Worm (Caenorhabditis elegans) whole organism, L3 larva: Measurements from ENCODE around the gene ttr-17.

Experiments used
- R02D3.7 ChIP-seq: fragments of 150-350 bp; optimal IDR thresholded peaks from 2 replicates; lab custom pipeline; 2014; ENCODE audit warnings: missing biosample characterization, missing genetic modification characterization
- aly-2 ChIP-seq: fragments of 150-350 bp; optimal IDR thresholded peaks from 2 replicates; lab custom pipeline; 2014; ENCODE audit warnings: missing biosample characterization, missing genetic modification characterization
- ama-1 ChIP-seq: fragments of 150-350 bp; optimal IDR thresholded peaks from 2 replicates; lab custom pipeline; 2018
- ceh-28 ChIP-seq: fragments of 150-350 bp; optimal IDR thresholded peaks from 2 replicates; lab custom pipeline; 2014; ENCODE audit warnings: missing biosample characterization, missing genetic modification reagents, missing genetic modification characterization
- ceh-82 ChIP-seq: fragments of 150-350 bp; optimal IDR thresholded peaks from 2 replicates; lab custom pipeline; 2014; ENCODE audit warnings: missing biosample characterization, missing genetic modification characterization
- ceh-9 ChIP-seq: sonication (generic microtip); optimal IDR thresholded peaks from 2 replicates; lab custom pipeline; 2018; ENCODE audit warnings: missing biosample characterization, missing genetic modification characterization
- daf-12 ChIP-seq: fragments of 150-350 bp; optimal IDR thresholded peaks from 2 replicates; lab custom pipeline; 2014; ENCODE audit warnings: missing biosample characterization, missing genetic modification reagents, missing genetic modification characterization
- egl-27 ChIP-seq: sonication (generic microtip); optimal IDR thresholded peaks from 4 replicates; lab custom pipeline; 2017; ENCODE audit warnings: missing biosample characterization, missing genetic modification reagents, missing genetic modification characterization
- egl-5 ChIP-seq: fragments of 150-350 bp; optimal IDR thresholded peaks from 2 replicates; lab custom pipeline; 2017; ENCODE audit warnings: missing biosample characterization, missing genetic modification reagents, missing genetic modification characterization, inconsistent platforms
- elt-2 ChIP-seq: sonication (generic microtip); optimal IDR thresholded peaks from 2 replicates; lab custom pipeline; 2016; ENCODE audit warnings: missing genetic modification reagents, mild to moderate bottlenecking, missing genetic modification characterization, missing compliant biosample characterization
- elt-3 ChIP-seq, 3 experiments: fragments of 150-350 bp in 1 of 3; sonication (generic microtip) in 2 of 3; optimal IDR thresholded peaks; 2 replicates in 2 of 3; 4 replicates in 1 of 3; lab custom pipeline; 2014 to 2017; ENCODE audit warnings: missing biosample characterization in 3 of 3, missing genetic modification characterization in 3 of 3
- fkh-10 ChIP-seq: sonication (generic microtip); optimal IDR thresholded peaks from 2 replicates; lab custom pipeline; 2017; ENCODE audit warnings: missing biosample characterization, missing genetic modification reagents, missing genetic modification characterization
- fos-1 ChIP-seq: fragments of 150-350 bp; optimal IDR thresholded peaks from 2 replicates; lab custom pipeline; 2014; ENCODE audit warnings: missing biosample characterization, missing genetic modification characterization
- hmg-11 ChIP-seq: sonication (generic microtip); optimal IDR thresholded peaks from 2 replicates; lab custom pipeline; 2016; ENCODE audit warnings: missing genetic modification characterization, missing compliant biosample characterization
- jun-1 ChIP-seq: fragments of 150-350 bp; optimal IDR thresholded peaks from 2 replicates; lab custom pipeline; 2014; ENCODE audit warnings: missing biosample characterization, missing genetic modification reagents, missing genetic modification characterization
- lin-15B ChIP-seq: fragments of 150-350 bp; optimal IDR thresholded peaks from 2 replicates; lab custom pipeline; 2014; ENCODE audit warnings: missing biosample characterization, missing genetic modification characterization
- lsy-12 ChIP-seq: sonication (generic microtip); optimal IDR thresholded peaks from 2 replicates; lab custom pipeline; 2016; ENCODE audit warnings: mild to moderate bottlenecking, missing genetic modification characterization, missing compliant biosample characterization
- mdl-1 ChIP-seq: fragments of 150-350 bp; optimal IDR thresholded peaks from 2 replicates; lab custom pipeline; 2014; ENCODE audit warnings: missing biosample characterization, missing genetic modification characterization
- mml-1 ChIP-seq: fragments of 150-350 bp; sonication (generic microtip); optimal IDR thresholded peaks from 3 replicates; lab custom pipeline; 2014; ENCODE audit warnings: missing biosample characterization, missing genetic modification characterization
- nfya-1 ChIP-seq: sonication (generic microtip); optimal IDR thresholded peaks from 2 replicates; lab custom pipeline; 2017; ENCODE audit warnings: missing genetic modification characterization, mild to moderate bottlenecking, missing compliant biosample characterization, antibody characterized with exemption, moderate library complexity; ENCODE audit not compliant: insufficient read depth
- nhr-12 ChIP-seq: fragments of 150-350 bp; optimal IDR thresholded peaks from 2 replicates; lab custom pipeline; 2014; ENCODE audit warnings: missing biosample characterization, missing genetic modification characterization
- nhr-23 ChIP-seq: fragments of 150-350 bp; optimal IDR thresholded peaks from 2 replicates; lab custom pipeline; 2014; ENCODE audit warnings: missing biosample characterization, missing genetic modification reagents, missing genetic modification characterization
- nhr-237 ChIP-seq: fragments of 150-350 bp; optimal IDR thresholded peaks from 2 replicates; lab custom pipeline; 2014; ENCODE audit warnings: missing biosample characterization, missing genetic modification characterization
- nhr-28 ChIP-seq: fragments of 150-350 bp; optimal IDR thresholded peaks from 2 replicates; lab custom pipeline; 2014; ENCODE audit warnings: missing biosample characterization, missing genetic modification characterization
- nhr-43 ChIP-seq: sonication (generic microtip); optimal IDR thresholded peaks from 2 replicates; lab custom pipeline; 2016; ENCODE audit warnings: mild to moderate bottlenecking, missing genetic modification characterization, missing compliant biosample characterization; ENCODE audit not compliant: poor library complexity, severe bottlenecking
- nhr-67 ChIP-seq: fragments of 150-350 bp; optimal IDR thresholded peaks from 2 replicates; lab custom pipeline; 2014; ENCODE audit warnings: missing biosample characterization, missing genetic modification characterization
- nhr-77 ChIP-seq: fragments of 150-350 bp; optimal IDR thresholded peaks from 2 replicates; lab custom pipeline; 2014; ENCODE audit warnings: missing biosample characterization, missing genetic modification characterization
- pha-4 ChIP-seq: fragments of 150-350 bp; optimal IDR thresholded peaks from 2 replicates; lab custom pipeline; 2014; ENCODE audit warnings: missing biosample characterization, missing genetic modification reagents, missing genetic modification characterization
- skn-1 ChIP-seq: fragments of 150-350 bp; optimal IDR thresholded peaks from 2 replicates; lab custom pipeline; 2014; ENCODE audit warnings: missing biosample characterization, missing genetic modification characterization
- snpc-4 ChIP-seq: fragments of 150-350 bp; optimal IDR thresholded peaks from 2 replicates; lab custom pipeline; 2014; ENCODE audit warnings: missing biosample characterization, missing genetic modification characterization
- tbx-2 ChIP-seq: sonication (generic microtip); optimal IDR thresholded peaks from 2 replicates; lab custom pipeline; 2016; ENCODE audit warnings: mild to moderate bottlenecking, missing genetic modification characterization, missing compliant biosample characterization
- unc-39 ChIP-seq: sonication (generic microtip); optimal IDR thresholded peaks from 4 replicates; lab custom pipeline; 2017; ENCODE audit warnings: missing biosample characterization, missing genetic modification characterization
- unc-62 ChIP-seq: fragments of 150-350 bp; sonication (generic microtip); optimal IDR thresholded peaks from 4 replicates; lab custom pipeline; 2014; ENCODE audit warnings: missing biosample characterization, missing genetic modification reagents, missing genetic modification characterization
- zag-1 ChIP-seq: fragments of 150-350 bp; optimal IDR thresholded peaks from 2 replicates; lab custom pipeline; 2014; ENCODE audit warnings: missing biosample characterization, missing genetic modification characterization
- ztf-11 ChIP-seq: fragments of 150-350 bp; optimal IDR thresholded peaks from 2 replicates; lab custom pipeline; 2014; ENCODE audit warnings: missing biosample characterization, missing genetic modification characterization
- ztf-4 ChIP-seq: fragments of 150-350 bp; optimal IDR thresholded peaks from 2 replicates; lab custom pipeline; 2014; ENCODE audit warnings: missing biosample characterization, missing genetic modification characterization

ttr-17 gene

ce11 chrIV:11051963-11052362 lies 14.9 kb downstream of the ttr-17 start:
- no peak for TF ChIP-seq nhr-23 (tag; lab: Kevin White, UChicago)
- TF ChIP-seq fkh-10 (GFP tag; lab: Kevin White, UChicago), result no peak

DNA sequence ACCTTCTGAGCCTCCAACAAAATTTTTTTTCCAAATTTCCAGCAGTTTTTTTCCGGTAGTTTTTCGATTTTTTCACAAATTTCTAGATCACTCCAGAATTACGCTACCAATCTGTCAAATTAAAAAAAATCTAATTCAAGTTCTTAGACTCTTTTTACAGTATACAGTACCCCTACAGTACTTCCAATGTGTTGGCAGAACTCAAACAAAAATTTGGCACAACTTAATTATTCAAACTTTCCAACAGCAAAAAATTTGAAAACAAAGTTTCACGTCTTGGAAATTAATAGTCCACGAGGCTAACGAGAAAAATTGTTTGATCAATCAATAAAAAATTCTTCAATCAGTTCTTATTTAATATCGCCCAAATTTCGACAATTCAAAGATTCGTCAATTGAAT lies 17.0 kb downstream of the ttr-17 start, which contains the start of gene F36H1.3:
F36H1.3 (plus strand) TSS at position 323 of the 400 bp plus-strand sequence.
- TF ChIP-seq ceh-9, result no peak
- TF ChIP-seq daf-12, result no peak
- no peak for TF ChIP-seq jun-1 (tag; lab: Kevin White, UChicago)
- no peak for TF ChIP-seq skn-1 (tag; lab: Kevin White, UChicago)
- no peak for TF ChIP-seq ztf-4 (tag; lab: Kevin White, UChicago)
- TF ChIP-seq elt-2, result no peak
- TF ChIP-seq elt-3 (tag; optimal IDR thresholded peaks at IDR 0.05; lab: Kevin White, UChicago), result no peak
- TF ChIP-seq unc-39, result no peak
- no peak for TF ChIP-seq zag-1 (tag; lab: Kevin White, UChicago)
- TF ChIP-seq ceh-28 (tag; lab: Kevin White, UChicago), result no peak
- TF ChIP-seq nhr-237 (tag; lab: Kevin White, UChicago), result no peak
- no peak for TF ChIP-seq fos-1 (tag; lab: Kevin White, UChicago)
- TF ChIP-seq lsy-12 (tag; lab: Kevin White, UChicago), result no peak
- no peak for TF ChIP-seq nhr-12
- TF ChIP-seq hmg-11 (tag; lab: Kevin White, UChicago), result no peak
- TF ChIP-seq nhr-23 (tag; lab: Kevin White, UChicago), result no peak
- no peak for TF ChIP-seq ama-1 (lab: Kevin White, UChicago)
- TF ChIP-seq nhr-67 (tag; lab: Kevin White, UChicago), result no peak
- TF ChIP-seq mml-1, result no peak

ce11 chrIV:11048871-11049270 lies 18.0 kb downstream of the ttr-17 start, which contains the start of gene F36H1.11:
F36H1.11 (plus strand) TSS chrIV:11049171.
- TF ChIP-seq hmg-11 (tag; lab: Kevin White, UChicago) (no peak), unc-39 (no peak), egl-5 (no peak)

ce11 chrIV:11044377-11044776 lies 22.4 kb downstream of the ttr-17 start:
- no peak for TF ChIP-seq nhr-77
- no peak for TF ChIP-seq tbx-2 (tag; lab: Kevin White, UChicago)
- no peak for TF ChIP-seq unc-62 (GFP tag; lab: Kevin White, UChicago)
- TF ChIP-seq fkh-10 (GFP tag; lab: Kevin White, UChicago), result no peak
- TF ChIP-seq zag-1 (tag; lab: Kevin White, UChicago), result no peak
- TF ChIP-seq nhr-12, result no peak
- TF ChIP-seq egl-5, result no peak
- TF ChIP-seq elt-2, result no peak
- no peak for TF ChIP-seq unc-39
- no peak for TF ChIP-seq aly-2 (tag; lab: Kevin White, UChicago)
- no peak for TF ChIP-seq nhr-67 (tag; lab: Kevin White, UChicago)
- TF ChIP-seq nhr-28 (tag; lab: Kevin White, UChicago), result no peak
- no peak for TF ChIP-seq nhr-43 (tag; lab: Kevin White, UChicago)
- TF ChIP-seq R02D3.7 (tag; lab: Kevin White, UChicago), result no peak
- TF ChIP-seq ama-1 (lab: Kevin White, UChicago), result no peak
- TF ChIP-seq mdl-1 (tag; lab: Kevin White, UChicago), result no peak
- no peak for TF ChIP-seq ceh-82

DNA sequence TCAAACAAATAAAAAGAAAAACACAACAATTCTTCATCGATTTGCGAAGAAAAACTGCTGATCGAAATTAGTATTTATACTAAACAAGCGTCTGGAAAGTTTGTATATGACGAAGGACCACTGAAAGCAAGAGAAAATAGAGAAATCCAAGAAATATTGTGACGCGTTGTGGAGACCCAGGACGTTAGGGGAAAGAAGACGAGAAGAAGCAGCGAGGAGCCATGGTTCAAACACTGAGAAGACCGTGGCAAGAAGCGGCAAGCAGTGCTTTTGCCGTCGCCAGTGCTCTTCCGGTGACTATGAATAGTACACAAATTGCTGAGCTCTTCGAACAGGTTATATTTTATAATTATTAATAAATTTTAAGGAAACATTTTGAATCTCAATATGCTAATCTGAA lies 28.2 kb downstream of the ttr-17 start:
- TF ChIP-seq lin-15B (tag; lab: Kevin White, UChicago) (no peak), mml-1 (no peak), skn-1 (tag; lab: Kevin White, UChicago) (no peak), egl-5 (no peak), fos-1 (tag; lab: Kevin White, UChicago) (no peak), ztf-11 (tag; lab: Kevin White, UChicago) (no peak), zag-1 (tag; lab: Kevin White, UChicago) (no peak), snpc-4 (tag; lab: Kevin White, UChicago) (peak; percentile 50), egl-27 (tag; lab: Kevin White, UChicago) (no peak), pha-4 (peak; percentile 20), tbx-2 (tag; lab: Kevin White, UChicago) (no peak), hmg-11 (tag; lab: Kevin White, UChicago) (peak; percentile 55), elt-3 (tag; optimal IDR thresholded peaks at IDR 0.05; lab: Kevin White, UChicago) (no peak), nfya-1 (tag; lab: Kevin White, UChicago) (peak; percentile 28), R02D3.7 (tag; lab: Kevin White, UChicago) (no peak)
- TF ChIP-seq, all 47 proteins: peak for 4
